Fruit fly (Drosophila melanogaster): ENCODE data around the gene CG9312.

DNA sequence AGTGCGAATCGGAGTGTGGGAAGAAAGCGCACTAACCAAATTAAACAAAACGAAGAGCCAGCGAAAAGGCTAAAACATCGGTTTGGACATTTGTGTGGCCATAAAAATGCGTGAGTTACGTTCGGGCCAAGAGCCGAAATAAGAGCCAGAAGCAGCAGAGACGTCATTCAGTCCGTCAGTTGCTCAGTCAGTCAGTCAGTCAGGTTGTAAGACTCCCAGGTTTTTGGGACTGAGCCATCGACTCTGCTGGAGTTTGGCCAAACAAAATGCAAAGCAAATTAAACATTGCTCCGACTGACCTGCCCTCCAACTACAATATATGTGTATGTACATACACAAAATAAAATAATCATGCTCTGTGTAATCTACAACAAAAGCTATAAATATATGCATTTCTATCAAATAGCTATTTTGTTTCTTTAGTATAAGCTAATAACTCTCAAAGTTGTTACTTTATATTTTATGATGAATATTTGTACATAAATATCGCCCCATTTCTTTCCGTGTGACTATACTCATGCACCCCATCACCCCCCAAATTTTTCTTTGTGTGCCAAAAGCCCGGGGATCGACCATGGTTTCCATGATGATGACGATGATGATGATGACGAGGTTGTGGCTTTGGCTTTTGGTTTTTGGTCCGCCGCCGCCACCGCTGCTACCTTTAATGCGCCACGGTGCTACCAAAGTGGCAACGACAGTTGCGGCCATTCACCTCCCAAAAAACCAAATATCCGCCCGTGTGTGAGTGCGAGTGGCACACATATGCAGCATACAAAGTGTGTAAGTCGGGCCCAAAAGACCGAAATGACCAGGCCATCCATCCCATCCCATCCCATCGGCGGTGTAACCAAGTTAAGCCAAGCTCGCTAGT, 27.8 kb downstream of the CG9312 start:
- TF ChIP-seq CG6272 (GFP tag; IDR thresholded peaks at IDR 0.05) (no peak), Oaz (GFP tag; IDR thresholded peaks at IDR 0.05) (no peak), CG15696 (tag; optimal IDR thresholded peaks at IDR 0.05) (no peak), Dfd (GFP tag; optimal IDR thresholded peaks at IDR 0.05) (no peak), Camta (GFP tag; optimal IDR thresholded peaks at IDR 0.05) (peak; percentile 15), chn (GFP tag; optimal IDR thresholded peaks at IDR 0.05) (no peak), CG16815 (GFP tag; optimal IDR thresholded peaks at IDR 0.05) (no peak), CG1602 (GFP tag; optimal IDR thresholded peaks at IDR 0.05) (no peak), CG11560 (tag; IDR thresholded peaks at IDR 0.05) (no peak), CG8924 (tag; optimal IDR thresholded peaks at IDR 0.05) (peak; percentile 17), CG11398 (GFP tag; optimal IDR thresholded peaks at IDR 0.05) (no peak), ci (GFP tag; IDR thresholded peaks at IDR 0.05) (no peak), CG30020 (tag; optimal IDR thresholded peaks at IDR 0.05) (no peak)

Data from whole organism, embryonic.